Worm (Caenorhabditis elegans) whole organism, L3 larva: ENCODE data around the gene hsd-3.

Source experiments
- ZK546.5 ChIP-seq: sonication (generic microtip); optimal IDR thresholded peaks from 2 replicates; lab custom pipeline; 2017; ENCODE audit warnings: missing biosample characterization, missing genetic modification characterization
- tbx-2 ChIP-seq: sonication (generic microtip); optimal IDR thresholded peaks from 2 replicates; lab custom pipeline; 2016; ENCODE audit warnings: mild to moderate bottlenecking, missing genetic modification characterization, missing compliant biosample characterization
- ztf-4 ChIP-seq: fragments of 150-350 bp; optimal IDR thresholded peaks from 2 replicates; lab custom pipeline; 2014; ENCODE audit warnings: missing biosample characterization, missing genetic modification characterization

- TF ChIP-seq ztf-4 (tag; lab: Kevin White, UChicago) (no peak), tbx-2 (tag; lab: Kevin White, UChicago) (no peak), ZK546.5 (tag; lab: Kevin White, UChicago) (no peak)
These were observed 37.0 kb upstream of the hsd-3 start for ce11 chrX:4972039-4972581.
